Fruit fly (Drosophila melanogaster): ENCODE data around the gene CG9550.

DNA sequence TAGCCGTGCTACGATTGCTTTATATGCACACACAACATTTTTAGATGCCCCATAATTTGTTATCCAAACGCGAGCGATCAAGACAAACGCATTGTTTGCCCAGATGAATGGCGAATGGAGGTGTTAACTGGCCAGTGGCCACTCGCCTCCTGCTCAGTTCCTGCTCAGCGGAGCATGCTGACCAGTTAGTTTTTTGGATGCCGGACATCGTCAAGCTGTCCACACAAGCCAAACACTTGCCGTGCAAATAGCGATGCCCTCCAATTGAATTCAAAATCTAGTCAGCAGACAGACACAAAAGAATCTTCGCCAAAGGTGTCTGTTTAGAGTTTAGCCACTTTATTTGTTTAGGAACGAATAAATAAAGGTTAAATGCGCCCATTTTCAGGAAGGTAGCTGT, 34.6 kb upstream of the CG9550 start:
- TF ChIP-seq fru (GFP tag; optimal IDR thresholded peaks at IDR 0.05) (no peak), jim (GFP tag; optimal IDR thresholded peaks at IDR 0.05) (no peak), N (GFP tag; optimal IDR thresholded peaks at IDR 0.05) (no peak), Dfd (GFP tag; optimal IDR thresholded peaks at IDR 0.05) (no peak), rgr (GFP tag; optimal IDR thresholded peaks at IDR 0.05) (no peak), usp (GFP tag; optimal IDR thresholded peaks at IDR 0.05) (no peak), Abd-B (GFP tag; optimal IDR thresholded peaks at IDR 0.05) (no peak), dl (GFP tag; optimal IDR thresholded peaks at IDR 0.05; ENCODE audit: insufficient read depth in 1 of 2, partially characterized antibody in 2 of 2) (no peak), brk (GFP tag; optimal IDR thresholded peaks at IDR 0.05) (no peak), GATAd (GFP tag; optimal IDR thresholded peaks at IDR 0.05) (no peak), psq (GFP tag; optimal IDR thresholded peaks at IDR 0.05) (no peak), lola (GFP tag; optimal IDR thresholded peaks at IDR 0.05) (no peak), Myc (optimal IDR thresholded peaks at IDR 0.05) (no peak)
